Worm (Caenorhabditis elegans) whole organism, L3 larva: ENCODE data around the gene C08E3.14.

Experiments
- ama-1 ChIP-seq: fragments of 150-350 bp; optimal IDR thresholded peaks from 2 replicates; lab custom pipeline; 2018
- ceh-16 ChIP-seq: sonication (generic microtip); optimal IDR thresholded peaks from 2 replicates; lab custom pipeline; 2017; ENCODE audit warnings: missing biosample characterization, missing genetic modification characterization
- ceh-9 ChIP-seq: sonication (generic microtip); optimal IDR thresholded peaks from 2 replicates; lab custom pipeline; 2018; ENCODE audit warnings: missing biosample characterization, missing genetic modification characterization
- elt-2 ChIP-seq: sonication (generic microtip); optimal IDR thresholded peaks from 2 replicates; lab custom pipeline; 2016; ENCODE audit warnings: missing genetic modification reagents, mild to moderate bottlenecking, missing genetic modification characterization, missing compliant biosample characterization
- nfya-1 ChIP-seq: sonication (generic microtip); optimal IDR thresholded peaks from 2 replicates; lab custom pipeline; 2017; ENCODE audit warnings: missing genetic modification characterization, mild to moderate bottlenecking, missing compliant biosample characterization, antibody characterized with exemption, moderate library complexity; ENCODE audit not compliant: insufficient read depth
- pqm-1 ChIP-seq: fragments of 150-350 bp; optimal IDR thresholded peaks from 2 replicates; lab custom pipeline; 2017; ENCODE audit warnings: missing biosample characterization, missing genetic modification characterization, inconsistent platforms
- snpc-4 ChIP-seq: fragments of 150-350 bp; optimal IDR thresholded peaks from 2 replicates; lab custom pipeline; 2014; ENCODE audit warnings: missing biosample characterization, missing genetic modification characterization
- unc-62 ChIP-seq: fragments of 150-350 bp; sonication (generic microtip); optimal IDR thresholded peaks from 4 replicates; lab custom pipeline; 2014; ENCODE audit warnings: missing biosample characterization, missing genetic modification reagents, missing genetic modification characterization
- zag-1 ChIP-seq: fragments of 150-350 bp; optimal IDR thresholded peaks from 2 replicates; lab custom pipeline; 2014; ENCODE audit warnings: missing biosample characterization, missing genetic modification characterization
- ztf-4 ChIP-seq: fragments of 150-350 bp; optimal IDR thresholded peaks from 2 replicates; lab custom pipeline; 2014; ENCODE audit warnings: missing biosample characterization, missing genetic modification characterization

DNA sequence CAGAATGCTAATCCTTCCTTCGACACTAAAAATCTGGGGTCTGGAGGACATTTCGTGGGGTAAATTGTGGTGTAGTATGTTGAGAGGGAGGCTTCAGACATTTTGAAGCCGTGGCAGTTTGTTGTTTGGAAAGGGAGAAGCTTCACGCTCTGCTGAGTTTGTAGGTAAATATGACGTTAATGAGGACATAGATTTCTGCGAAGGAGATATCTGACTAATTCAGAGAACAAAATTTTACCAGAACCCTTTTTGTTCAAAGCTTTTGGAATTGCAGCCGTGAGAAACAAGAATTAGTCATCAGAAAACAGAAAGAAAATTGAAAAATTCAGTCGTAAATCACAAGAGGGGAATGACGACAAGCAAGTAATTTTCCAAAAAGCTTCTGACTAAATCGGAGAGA is 14.7 kb downstream of the C08E3.14 start, which contains the start of gene srh-72:
- TF ChIP-seq elt-2 (tag; lab: Kevin White, UChicago) (no peak), ceh-16 (tag; lab: Kevin White, UChicago) (no peak), ceh-9 (tag; lab: Kevin White, UChicago) (no peak), ama-1 (lab: Kevin White, UChicago) (no peak), unc-62 (GFP tag; lab: Kevin White, UChicago) (no peak), pqm-1 (no peak), zag-1 (tag; lab: Kevin White, UChicago) (no peak), snpc-4 (tag; lab: Kevin White, UChicago) (no peak), ztf-4 (tag; lab: Kevin White, UChicago) (no peak), nfya-1 (tag; lab: Kevin White, UChicago) (no peak)
